Fruit fly (Drosophila melanogaster): ENCODE data around the gene ND-13B.

ND-13B gene

DNA sequence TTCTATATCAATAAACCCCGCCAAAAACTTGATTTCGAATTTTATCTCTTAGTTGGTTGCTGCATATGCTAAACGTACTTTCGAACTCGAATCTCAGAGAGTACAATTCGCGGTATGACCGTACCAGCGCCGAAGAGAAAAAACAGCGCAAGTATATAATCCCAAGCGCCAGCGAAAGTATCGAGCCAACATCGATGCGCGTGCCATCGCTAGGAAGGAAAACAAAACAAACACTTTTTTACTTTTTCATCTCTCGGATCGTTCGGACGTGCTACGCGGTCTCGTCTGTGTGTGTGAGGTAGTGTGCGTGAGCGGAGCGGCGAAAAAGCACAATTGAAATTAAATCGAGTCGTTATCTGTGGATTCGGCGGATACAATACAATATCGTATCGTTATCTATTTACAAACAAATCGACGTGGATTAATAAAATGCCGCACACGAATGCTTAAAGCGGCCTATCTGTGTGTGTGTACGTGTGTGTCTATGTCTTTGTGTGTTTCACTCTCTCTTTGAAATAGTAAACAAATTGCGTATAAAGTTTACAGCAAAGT lies 29.3 kb downstream of the ND-13B start, which contains the start of gene simj (continued):
- peak; percentile 77 for TF ChIP-seq ash1 (GFP tag; optimal IDR thresholded peaks at IDR 0.05)
- peak; percentile 84 for TF ChIP-seq tna (GFP tag; IDR thresholded peaks at IDR 0.05; ENCODE audit: partially characterized antibody)
- peak; percentile 94 for TF ChIP-seq cg (GFP tag; optimal IDR thresholded peaks at IDR 0.05)
- no peak for TF ChIP-seq CG15011 (GFP tag; optimal IDR thresholded peaks at IDR 0.05)
- peak; percentile 31 for TF ChIP-seq CG8359 (GFP tag; optimal IDR thresholded peaks at IDR 0.05; ENCODE audit: borderline replicate concordance)
- TF ChIP-seq tll (GFP tag; optimal IDR thresholded peaks at IDR 0.05): no peak
- peak; percentile 55 for TF ChIP-seq CG11504 (tag; optimal IDR thresholded peaks at IDR 0.05)
- TF ChIP-seq MTF-1 (GFP tag; optimal IDR thresholded peaks at IDR 0.05; ENCODE audit: borderline replicate concordance): peak; percentile 58
- peak; percentile 71 for TF ChIP-seq CTCF (GFP tag; optimal IDR thresholded peaks at IDR 0.05)
- no peak for TF ChIP-seq ap (GFP tag; IDR thresholded peaks at IDR 0.05)
- TF ChIP-seq CG1647 (GFP tag; optimal IDR thresholded peaks at IDR 0.05): peak; percentile 13
- TF ChIP-seq CG10366 (GFP tag; IDR thresholded peaks at IDR 0.05): no peak
- TF ChIP-seq zfh1 (GFP tag; IDR thresholded peaks at IDR 0.05): peak; percentile 69; the same call in 2 of the 3 replicates
- peak; percentile 84 for TF ChIP-seq CG12769 (tag; optimal IDR thresholded peaks at IDR 0.05)
- TF ChIP-seq seq (GFP tag; IDR thresholded peaks at IDR 0.05): no peak
- TF ChIP-seq Chrac-16 (GFP tag; optimal IDR thresholded peaks at IDR 0.05): peak; percentile 21
- TF ChIP-seq CG34224 (GFP tag; IDR thresholded peaks at IDR 0.05; ENCODE audit: partially characterized antibody): peak; percentile 90
- peak; percentile 34 for TF ChIP-seq CG18262 (tag; optimal IDR thresholded peaks at IDR 0.05)
- TF ChIP-seq lbe (GFP tag; optimal IDR thresholded peaks at IDR 0.05): peak; percentile 71
- peak; percentile 46; the same call in 1 of the 2 replicates for TF ChIP-seq CG31441 (GFP tag; IDR thresholded peaks at IDR 0.05)
- no peak for TF ChIP-seq CG10462 (GFP tag; optimal IDR thresholded peaks at IDR 0.05)
- peak; percentile 96 for TF ChIP-seq chinmo (GFP tag; IDR thresholded peaks at IDR 0.05; ENCODE audit: partially characterized antibody)
- TF ChIP-seq Eip74EF (GFP tag; optimal IDR thresholded peaks at IDR 0.05): peak in 1 of 2 experiments; percentile 58
- TF ChIP-seq eve (GFP tag; optimal IDR thresholded peaks at IDR 0.05): peak in 1 of 2 experiments; percentile 76
- no peak for TF ChIP-seq Hr78 (GFP tag; optimal IDR thresholded peaks at IDR 0.05)
- no peak for TF ChIP-seq ab (GFP tag; optimal IDR thresholded peaks at IDR 0.05)
- no peak for TF ChIP-seq fd96Cb (tag; optimal IDR thresholded peaks at IDR 0.05)
- TF ChIP-seq h (optimal IDR thresholded peaks at IDR 0.05): no peak
- no peak for TF ChIP-seq CG2889 (GFP tag; IDR thresholded peaks at IDR 0.05)
- TF ChIP-seq CkIIα-i1 (GFP tag; IDR thresholded peaks at IDR 0.05): no peak
- TF ChIP-seq Ssrp (tag; optimal IDR thresholded peaks at IDR 0.05): no peak
- peak; percentile 36; the same call in 1 of the 2 replicates for TF ChIP-seq sim (GFP tag; IDR thresholded peaks at IDR 0.05)
- peak; percentile 94 for TF ChIP-seq Bgb (GFP tag; IDR thresholded peaks at IDR 0.05; ENCODE audit: partially characterized antibody)
- TF ChIP-seq H15 (GFP tag; IDR thresholded peaks at IDR 0.05): no peak
- peak; percentile 96 for TF ChIP-seq CG17186 (GFP tag; optimal IDR thresholded peaks at IDR 0.05)
- TF ChIP-seq pum (GFP tag; optimal IDR thresholded peaks at IDR 0.05): no peak
- TF ChIP-seq danr (GFP tag; IDR thresholded peaks at IDR 0.05): no peak
- no peak for TF ChIP-seq Abd-B (GFP tag; optimal IDR thresholded peaks at IDR 0.05)
- peak; percentile 77 for TF ChIP-seq vvl (GFP tag; IDR thresholded peaks at IDR 0.05)
- no peak for TF ChIP-seq Aef1 (GFP tag; IDR thresholded peaks at IDR 0.05)
- TF ChIP-seq CG8089 (GFP tag; optimal IDR thresholded peaks at IDR 0.05): peak; percentile 23
- peak; percentile 74 for TF ChIP-seq CG7963 (GFP tag; IDR thresholded peaks at IDR 0.05; ENCODE audit: partially characterized antibody)
- TF ChIP-seq CG2129 (GFP tag; IDR thresholded peaks at IDR 0.05; ENCODE audit: partially characterized antibody): peak; percentile 44; the same call in 1 of the 2 replicates
- no peak for TF ChIP-seq fd3F (GFP tag; optimal IDR thresholded peaks at IDR 0.05)
- peak; percentile 78 for TF ChIP-seq trem (tag; optimal IDR thresholded peaks at IDR 0.05)
- TF ChIP-seq CG17359 (tag; optimal IDR thresholded peaks at IDR 0.05): peak; percentile 29
- peak; percentile 75 for TF ChIP-seq HLHmδ (GFP tag; optimal IDR thresholded peaks at IDR 0.05)
- TF ChIP-seq CG8478 (optimal IDR thresholded peaks at IDR 0.05): no peak
- peak; percentile 42 for TF ChIP-seq odd (GFP tag; optimal IDR thresholded peaks at IDR 0.05)
- TF ChIP-seq CG13775 (GFP tag; optimal IDR thresholded peaks at IDR 0.05): no peak
